Fruit fly (Drosophila melanogaster) whole organism, embryonic: ENCODE results near the gene CG8483.

ENCODE experiments used
- Atf6 ChIP-seq: fragments of 200-800 bp; sonication (Bioruptor generic); IDR thresholded peaks from 2 replicates; pipeline ENCODE4 v1.3.6; 2022; ENCODE audit warnings: missing biosample characterization, missing genetic modification characterization
- Awh ChIP-seq: fragments of 200-800 bp; sonication (Bioruptor generic); IDR thresholded peaks from 2 replicates; pipeline ENCODE4, ENCODE4 v1.3.6; 2022; ENCODE audit warnings: missing biosample characterization, missing genetic modification characterization
- CG13296 ChIP-seq: fragments of 200-800 bp; sonication (Bioruptor generic); optimal IDR thresholded peaks from 3 replicates; lab custom pipeline; 2018; ENCODE audit warnings: missing biosample characterization, mild to moderate bottlenecking, missing genetic modification characterization
- CG14014 ChIP-seq: fragments of 200-800 bp; sonication (Bioruptor generic); IDR thresholded peaks from 2 replicates; pipeline ENCODE4 v1.3.6; 2022; ENCODE audit warnings: missing biosample characterization, missing genetic modification characterization
- CG16779 ChIP-seq: fragments of 200-800 bp; sonication (Bioruptor generic); IDR thresholded peaks from 2 replicates; pipeline ENCODE4 v1.3.6; 2022; ENCODE audit warnings: missing biosample characterization, missing genetic modification characterization
- CG17385 ChIP-seq: fragments of 200-800 bp; sonication (Bioruptor generic); optimal IDR thresholded peaks from 3 replicates; lab custom pipeline; 2018; ENCODE audit warnings: missing biosample characterization, mild to moderate bottlenecking, missing genetic modification characterization
- CG17802 ChIP-seq: fragments of 200-800 bp; sonication (Bioruptor generic); optimal IDR thresholded peaks from 2 replicates; lab custom pipeline; 2018; ENCODE audit warnings: missing biosample characterization, mild to moderate bottlenecking, missing genetic modification characterization, moderate library complexity
- CG18764 ChIP-seq: fragments of 200-800 bp; sonication (Bioruptor generic); optimal IDR thresholded peaks from 3 replicates; lab custom pipeline; 2016; ENCODE audit warnings: missing biosample characterization, missing genetic modification characterization
- CG2202 ChIP-seq: fragments of 200-800 bp; sonication (Bioruptor generic); optimal IDR thresholded peaks from 2 replicates; lab custom pipeline; 2018; ENCODE audit warnings: missing biosample characterization, mild to moderate bottlenecking, missing genetic modification characterization
- CG2678 ChIP-seq: fragments of 200-800 bp; sonication (Bioruptor generic); optimal IDR thresholded peaks from 3 replicates; lab custom pipeline; 2019; ENCODE audit warnings: missing biosample characterization, mild to moderate bottlenecking, missing genetic modification characterization, moderate library complexity
- CG2889 ChIP-seq: fragments of 200-800 bp; sonication (Bioruptor generic); IDR thresholded peaks from 3 replicates; pipeline ENCODE4 v1.3.6; 2022; ENCODE audit warnings: missing biosample characterization, missing genetic modification characterization
- CG34376 ChIP-seq: fragments of 200-800 bp; sonication (Bioruptor generic); optimal IDR thresholded peaks from 2 replicates; lab custom pipeline; 2018; ENCODE audit warnings: missing biosample characterization, mild to moderate bottlenecking, missing genetic modification characterization
- CG4360 ChIP-seq: fragments of 200-800 bp; sonication (Bioruptor generic); IDR thresholded peaks from 2 replicates; pipeline ENCODE4 v1.3.6; 2022; ENCODE audit warnings: missing biosample characterization, missing genetic modification characterization
- CG43689 ChIP-seq: fragments of 200-800 bp; sonication (Bioruptor generic); IDR thresholded peaks from 2 replicates; pipeline ENCODE4 v1.3.6; 2022; ENCODE audit warnings: missing biosample characterization, missing genetic modification characterization
- CG4707 ChIP-seq: fragments of 200-800 bp; sonication (Bioruptor generic); optimal IDR thresholded peaks from 2 replicates; lab custom pipeline; 2018; ENCODE audit warnings: missing biosample characterization, mild to moderate bottlenecking, missing genetic modification characterization, moderate library complexity
- CG5180 ChIP-seq: fragments of 200-800 bp; sonication (Bioruptor generic); optimal IDR thresholded peaks from 3 replicates; lab custom pipeline; 2017; ENCODE audit warnings: missing biosample characterization, missing genetic modification characterization, mild to moderate bottlenecking, moderate library complexity, missing genetic modification reagents
- CG6175 ChIP-seq: fragments of 200-800 bp; sonication (Bioruptor generic); IDR thresholded peaks from 3 replicates; pipeline ENCODE4 v1.3.6; 2022; ENCODE audit warnings: missing biosample characterization, missing genetic modification characterization
- CG6689 ChIP-seq: fragments of 200-800 bp; sonication (Bioruptor generic); IDR thresholded peaks from 2 replicates; pipeline ENCODE4 v1.3.6; 2022; ENCODE audit warnings: missing biosample characterization, missing genetic modification characterization
- CG7987 ChIP-seq: fragments of 200-800 bp; sonication (Bioruptor generic); optimal IDR thresholded peaks from 2 replicates; lab custom pipeline; 2018; ENCODE audit warnings: missing biosample characterization, mild to moderate bottlenecking, missing genetic modification characterization, moderate library complexity
- CG9609 ChIP-seq: fragments of 200-800 bp; sonication (Bioruptor generic); optimal IDR thresholded peaks from 3 replicates; lab custom pipeline; 2016; ENCODE audit warnings: missing biosample characterization, missing genetic modification characterization
- CG9817 ChIP-seq: fragments of 200-800 bp; sonication (Bioruptor generic); optimal IDR thresholded peaks from 2 replicates; lab custom pipeline; 2018; ENCODE audit warnings: missing biosample characterization, mild to moderate bottlenecking, missing genetic modification characterization, moderate library complexity
- CkIIα-i1 ChIP-seq: fragments of 200-800 bp; sonication (Bioruptor generic); IDR thresholded peaks from 2 replicates; pipeline ENCODE4 v1.3.6; 2022; ENCODE audit warnings: missing biosample characterization, missing genetic modification characterization
- D19B ChIP-seq: fragments of 200-800 bp; sonication (Bioruptor generic); optimal IDR thresholded peaks from 2 replicates; lab custom pipeline; 2017; ENCODE audit warnings: missing biosample characterization, mild to moderate bottlenecking, missing genetic modification characterization
- Dfd ChIP-seq, 2 experiments: fragments of >200 bp; optimal IDR thresholded peaks; 2 replicates each; lab custom pipeline; 2017; ENCODE audit warnings: missing biosample characterization in 2 of 2, missing genetic modification characterization in 2 of 2
- Dip2 ChIP-seq: fragments of 200-800 bp; sonication (Bioruptor generic); IDR thresholded peaks from 2 replicates; pipeline ENCODE4 v1.3.6; 2022; ENCODE audit warnings: missing biosample characterization, missing genetic modification characterization
- Dip3 ChIP-seq: fragments of 200-800 bp; sonication (Bioruptor generic); optimal IDR thresholded peaks from 3 replicates; lab custom pipeline; 2016; ENCODE audit warnings: missing biosample characterization, missing genetic modification characterization
- E2f1 ChIP-seq: fragments of 200-800 bp; sonication (Bioruptor generic); IDR thresholded peaks from 2 replicates; pipeline ENCODE4 v1.3.6; 2022; ENCODE audit warnings: missing biosample characterization, missing genetic modification characterization
- H15 ChIP-seq: fragments of 200-800 bp; sonication (Bioruptor generic); IDR thresholded peaks from 3 replicates; pipeline ENCODE4 v1.3.6; 2022; ENCODE audit warnings: missing biosample characterization, missing genetic modification characterization
- Hmr ChIP-seq: fragments of 200-800 bp; sonication (Bioruptor generic); optimal IDR thresholded peaks from 3 replicates; lab custom pipeline; 2017; ENCODE audit warnings: mild to moderate bottlenecking, missing biosample characterization, missing genetic modification reagents, missing genetic modification characterization
- Jarid2 ChIP-seq: fragments of 200-800 bp; sonication (Bioruptor generic); optimal IDR thresholded peaks from 3 replicates; lab custom pipeline; 2017; ENCODE audit warnings: mild to moderate bottlenecking, missing biosample characterization, missing genetic modification reagents, missing genetic modification characterization
- Kr ChIP-seq: fragments of 200-800 bp; sonication (Bioruptor generic); optimal IDR thresholded peaks from 2 replicates; lab custom pipeline; 2017; ENCODE audit warnings: missing biosample characterization, mild to moderate bottlenecking, missing genetic modification characterization
- Lim3 ChIP-seq: fragments of 200-800 bp; sonication (Bioruptor generic); IDR thresholded peaks from 2 replicates; pipeline ENCODE4 v1.3.6; 2022; ENCODE audit warnings: missing biosample characterization, missing genetic modification characterization
- Max ChIP-seq: fragments of 200-800 bp; sonication (Bioruptor generic); optimal IDR thresholded peaks from 2 replicates; lab custom pipeline; 2016; ENCODE audit warnings: missing biosample characterization, mild to moderate bottlenecking, missing genetic modification characterization
- NC2β ChIP-seq: fragments of 200-800 bp; sonication (Bioruptor generic); optimal IDR thresholded peaks from 2 replicates; lab custom pipeline; 2016; ENCODE audit warnings: missing biosample characterization, missing genetic modification characterization
- NK7.1 ChIP-seq: fragments of 200-800 bp; sonication (Bioruptor generic); optimal IDR thresholded peaks from 3 replicates; lab custom pipeline; 2016; ENCODE audit warnings: missing biosample characterization, missing genetic modification characterization
- Oli ChIP-seq: fragments of 200-800 bp; sonication (Bioruptor generic); optimal IDR thresholded peaks from 2 replicates; lab custom pipeline; 2018; ENCODE audit warnings: missing biosample characterization, mild to moderate bottlenecking, missing genetic modification characterization, moderate library complexity
- Ptx1 ChIP-seq: fragments of 200-800 bp; sonication (Bioruptor generic); IDR thresholded peaks from 2 replicates; pipeline ENCODE4 v1.3.6; 2022; ENCODE audit warnings: missing biosample characterization, missing genetic modification characterization
- Side ChIP-seq: fragments of 200-800 bp; sonication (Bioruptor generic); optimal IDR thresholded peaks from 2 replicates; lab custom pipeline; 2016; ENCODE audit warnings: missing biosample characterization, missing genetic modification characterization
- Six4 ChIP-seq: fragments of 200-800 bp; sonication (Bioruptor generic); optimal IDR thresholded peaks from 2 replicates; lab custom pipeline; 2016; ENCODE audit warnings: missing biosample characterization, missing genetic modification characterization
- Sry-β ChIP-seq: fragments of 200-800 bp; sonication (Bioruptor generic); optimal IDR thresholded peaks from 2 replicates; lab custom pipeline; 2018; ENCODE audit warnings: missing biosample characterization, mild to moderate bottlenecking, missing genetic modification characterization, moderate library complexity
- exex ChIP-seq: fragments of 200-800 bp; sonication (Bioruptor generic); optimal IDR thresholded peaks from 4 replicates; lab custom pipeline; 2018; ENCODE audit warnings: missing biosample characterization, mild to moderate bottlenecking, missing genetic modification characterization, moderate library complexity
- fru ChIP-seq: fragments of >200 bp; optimal IDR thresholded peaks from 2 replicates; lab custom pipeline; 2017
- gfzf ChIP-seq: fragments of 200-800 bp; sonication (Bioruptor generic); optimal IDR thresholded peaks from 2 replicates; lab custom pipeline; 2016; ENCODE audit warnings: missing biosample characterization, mild to moderate bottlenecking, missing genetic modification characterization, moderate library complexity
- grn ChIP-seq: fragments of 200-800 bp; sonication (Bioruptor generic); optimal IDR thresholded peaks from 3 replicates; lab custom pipeline; 2017; ENCODE audit warnings: missing biosample characterization, missing genetic modification characterization
- insv ChIP-seq, 2 experiments: fragments of 200-800 bp; sonication (Bioruptor generic); optimal IDR thresholded peaks; 3 replicates each; lab custom pipeline; 2016 to 2018; ENCODE audit warnings: missing biosample characterization in 2 of 2, missing genetic modification characterization in 2 of 2
- kni ChIP-seq: fragments of 200-800 bp; sonication (Bioruptor generic); optimal IDR thresholded peaks from 3 replicates; lab custom pipeline; 2017; ENCODE audit warnings: mild to moderate bottlenecking, missing biosample characterization, missing genetic modification reagents, missing genetic modification characterization
- luna ChIP-seq: fragments of 200-800 bp; sonication (Bioruptor generic); optimal IDR thresholded peaks from 2 replicates; lab custom pipeline; 2016; ENCODE audit warnings: missing biosample characterization, missing genetic modification characterization
- peb ChIP-seq: fragments of 200-800 bp; sonication (Bioruptor generic); IDR thresholded peaks from 2 replicates; pipeline ENCODE4 v1.3.6; 2022; ENCODE audit warnings: missing biosample characterization, missing genetic modification characterization
- psq ChIP-seq: fragments of 200-800 bp; sonication (Bioruptor generic); optimal IDR thresholded peaks from 2 replicates; lab custom pipeline; 2017; ENCODE audit warnings: missing biosample characterization, missing genetic modification characterization
- ranshi ChIP-seq: fragments of 200-800 bp; sonication (Bioruptor generic); IDR thresholded peaks from 2 replicates; pipeline ENCODE4 v1.3.6; 2022; ENCODE audit warnings: missing biosample characterization, missing genetic modification characterization
- sug ChIP-seq: fragments of 200-800 bp; optimal IDR thresholded peaks from 2 replicates; lab custom pipeline; 2019; ENCODE audit warnings: missing biosample characterization, mild to moderate bottlenecking, missing genetic modification characterization, moderate library complexity
- tup ChIP-seq: fragments of 200-800 bp; sonication (Bioruptor generic); optimal IDR thresholded peaks from 2 replicates; lab custom pipeline; 2016; ENCODE audit warnings: missing biosample characterization, mild to moderate bottlenecking, missing genetic modification characterization, moderate library complexity
- zf30C ChIP-seq: fragments of 200-800 bp; sonication (Bioruptor generic); optimal IDR thresholded peaks from 3 replicates; lab custom pipeline; 2018; ENCODE audit warnings: missing biosample characterization, mild to moderate bottlenecking, missing genetic modification characterization

The CG8483 gene

dm6 chr3R:13218733-13219132, 4.5 kb upstream of the CG8483 start (continued):
- no peak for TF ChIP-seq D19B (GFP tag; lab: Kevin White, UChicago)
- TF ChIP-seq NC2β (GFP tag; lab: Kevin White, UChicago), result no peak
- no peak for TF ChIP-seq CG4360 (GFP tag; lab: Robert Waterston, UW)
- TF ChIP-seq exex (tag; lab: Kevin White, UChicago), result no peak
- TF ChIP-seq ranshi (GFP tag; lab: Robert Waterston, UW), result no peak
- TF ChIP-seq CG6689 (GFP tag; lab: Robert Waterston, UW), result no peak
- no peak for TF ChIP-seq Sry-β (GFP tag; lab: Kevin White, UChicago)
- TF ChIP-seq Awh (GFP tag; lab: Robert Waterston, UW), result no peak
- TF ChIP-seq gfzf (GFP tag; lab: Kevin White, UChicago), result no peak
- TF ChIP-seq CG5180, result no peak
- no peak for TF ChIP-seq tup (GFP tag; lab: Kevin White, UChicago)
- TF ChIP-seq CkIIα-i1, result no peak
- no peak for TF ChIP-seq CG43689 (GFP tag; lab: Robert Waterston, UW)
- no peak for TF ChIP-seq zf30C (GFP tag; lab: Kevin White, UChicago)
- no peak for TF ChIP-seq Side (GFP tag; lab: Kevin White, UChicago)
- no peak for TF ChIP-seq CG17802 (tag; lab: Kevin White, UChicago)
- no peak for TF ChIP-seq insv (GFP tag; optimal IDR thresholded peaks at IDR 0.05; lab: Kevin White, UChicago)
- TF ChIP-seq CG13296 (GFP tag; lab: Kevin White, UChicago), result no peak
- TF ChIP-seq CG14014, result no peak
- no peak for TF ChIP-seq NK7.1 (GFP tag; lab: Kevin White, UChicago)
- TF ChIP-seq CG34376 (GFP tag; lab: Kevin White, UChicago), result no peak
- TF ChIP-seq Dfd (GFP tag; optimal IDR thresholded peaks at IDR 0.05; lab: Kevin White, UChicago), result no peak
- TF ChIP-seq H15 (GFP tag; lab: Robert Waterston, UW), result no peak
- TF ChIP-seq sug (tag; lab: Kevin White, UChicago), result no peak
- TF ChIP-seq Six4, result no peak
- TF ChIP-seq CG17385 (GFP tag; lab: Kevin White, UChicago), result no peak
- TF ChIP-seq Kr (GFP tag; lab: Kevin White, UChicago), result no peak
- peak; percentile 12 for TF ChIP-seq Hmr (GFP tag; lab: Kevin White, UChicago)
- TF ChIP-seq Atf6 (GFP tag; lab: Robert Waterston, UW), result no peak
- TF ChIP-seq CG6175 (GFP tag; lab: Robert Waterston, UW), result no peak
- TF ChIP-seq CG18764 (GFP tag; lab: Kevin White, UChicago), result no peak
- no peak for TF ChIP-seq Oli (tag; lab: Kevin White, UChicago)
- TF ChIP-seq peb (GFP tag; lab: Robert Waterston, UW), result no peak
- no peak for TF ChIP-seq luna (GFP tag; lab: Kevin White, UChicago)
- no peak for TF ChIP-seq CG16779 (GFP tag; lab: Robert Waterston, UW)
- no peak for TF ChIP-seq CG9817 (tag; lab: Kevin White, UChicago)
- no peak for TF ChIP-seq CG9609
- TF ChIP-seq Lim3 (GFP tag; lab: Robert Waterston, UW), result no peak
- no peak for TF ChIP-seq psq
- TF ChIP-seq Max (GFP tag; lab: Kevin White, UChicago), result no peak
- no peak for TF ChIP-seq CG4707
- TF ChIP-seq CG2678 (tag; lab: Kevin White, UChicago), result no peak
- TF ChIP-seq fru (lab: Kevin White, UChicago), result no peak
- TF ChIP-seq CG2202 (tag; lab: Kevin White, UChicago), result no peak
- TF ChIP-seq Jarid2, result no peak
- no peak for TF ChIP-seq Dip3
- no peak for TF ChIP-seq CG7987
- no peak for TF ChIP-seq Dip2 (GFP tag; lab: Robert Waterston, UW)
- TF ChIP-seq E2f1, result no peak
- peak; percentile 5 for TF ChIP-seq grn
- no peak for TF ChIP-seq CG2889 (GFP tag; lab: Robert Waterston, UW)
- no peak for TF ChIP-seq Ptx1
- no peak for TF ChIP-seq kni
